Worm (Caenorhabditis elegans): ENCODE measurements around the gene try-12.

try-12 gene

ce11 chrV:7434805-7435363 lies 14.3 kb upstream of the try-12 start (continued):
- peak; percentile 9 for TF ChIP-seq ZK185.1 (tag; optimal IDR thresholded peaks at IDR 0.05; ENCODE audit: poor library complexity, severe bottlenecking)
- peak; percentile 13 for TF ChIP-seq tlf-1 (GFP tag; optimal IDR thresholded peaks at IDR 0.05)
- peak; percentile 9 for TF ChIP-seq lin-54 (GFP tag; optimal IDR thresholded peaks at IDR 0.05)
- 0 out of 2 replicates have a peak, but pooled peaks have one; percentile 30 for TF ChIP-seq K11D2.4 (GFP tag; IDR thresholded peaks at IDR 0.05)
- TF ChIP-seq F37B4.10 (GFP tag; IDR thresholded peaks at IDR 0.05) = no peak
- TF ChIP-seq nhr-80 (tag; optimal IDR thresholded peaks at IDR 0.05) = peak; percentile 45

ce11 chrV:7435376-7436204 lies 13.6 kb upstream of the try-12 start, which contains the start of the genes ddo-2 and F25E5.8:
TSS of gene ddo-2 (minus strand) at chrV:7435705.
TSS of gene F25E5.8 (plus strand) at chrV:7435930.
- TF ChIP-seq lin-26 (GFP tag; IDR thresholded peaks at IDR 0.05) = 0 out of 2 replicates have a peak, but pooled peaks have one; percentile 18
- TF ChIP-seq ztf-3 (GFP tag; optimal IDR thresholded peaks at IDR 0.05) = no peak
- no peak for TF ChIP-seq nhr-179 (tag; optimal IDR thresholded peaks at IDR 0.05)
- TF ChIP-seq mxl-1 (tag; optimal IDR thresholded peaks at IDR 0.05) = no peak
- TF ChIP-seq ama-1 (optimal IDR thresholded peaks at IDR 0.05) = peak; percentile 71
- TF ChIP-seq ama-1 (GFP tag; optimal IDR thresholded peaks at IDR 0.05) = no peak
- TF ChIP-seq nfyb-1 (GFP tag; IDR thresholded peaks at IDR 0.05) = 0 out of 2 replicates have a peak, but pooled peaks have one; percentile 15
- TF ChIP-seq lir-1 (GFP tag; conservative IDR thresholded peaks at IDR 0.05) = no peak

- TF ChIP-seq Y53G8AR.9 (GFP tag; conservative IDR thresholded peaks at IDR 0.05) (0 out of 2 replicates have a peak, but pooled peaks have one; percentile 25), ztf-18 (tag; optimal IDR thresholded peaks at IDR 0.05) (no peak)
These were observed 12.6 kb upstream of the try-12 start for ce11 chrV:7436509-7436908.

DNA sequence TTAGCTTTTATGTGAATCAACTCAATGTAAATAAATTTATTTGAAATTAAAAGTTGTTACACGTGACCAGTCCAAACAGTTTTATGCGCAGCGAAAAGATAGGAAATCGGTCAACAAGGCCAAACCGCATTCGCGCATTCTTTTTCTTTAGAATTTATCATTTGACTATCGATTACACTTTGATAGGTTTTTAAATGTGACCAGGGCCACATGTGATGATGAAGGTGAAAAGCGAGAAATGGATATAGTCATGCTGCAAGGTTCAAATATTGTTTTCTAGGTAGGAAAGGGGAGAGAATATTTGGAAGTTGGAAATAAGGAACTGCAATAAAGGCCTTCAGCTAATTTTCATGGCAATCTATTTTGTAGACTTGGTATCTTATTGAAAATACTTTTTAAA lies 12.2 kb upstream of the try-12 start:
- TF ChIP-seq die-1 (tag; optimal IDR thresholded peaks at IDR 0.05) = peak; percentile 19
- TF ChIP-seq Y53G8AR.9 (GFP tag; conservative IDR thresholded peaks at IDR 0.05) = peak; percentile 34; the same call in 1 of the 2 replicates
- TF ChIP-seq madf-3 (GFP tag; IDR thresholded peaks at IDR 0.05) = 0 out of 2 replicates have a peak, but pooled peaks have one; percentile 24
- TF ChIP-seq fkh-3 (tag; optimal IDR thresholded peaks at IDR 0.05) = peak; percentile 12
- TF ChIP-seq ZK185.1 (tag; optimal IDR thresholded peaks at IDR 0.05; ENCODE audit: poor library complexity, severe bottlenecking) = peak; percentile 65
- TF ChIP-seq dpff-1 (tag; optimal IDR thresholded peaks at IDR 0.05) = no peak
- 0 out of 2 replicates have a peak, but pooled peaks have one; percentile 21 for TF ChIP-seq cebp-1 (GFP tag; IDR thresholded peaks at IDR 0.05)
- no peak for TF ChIP-seq cebp-1 (tag; optimal IDR thresholded peaks at IDR 0.05)
- no peak for TF ChIP-seq dpl-1 (GFP tag; optimal IDR thresholded peaks at IDR 0.05)
- TF ChIP-seq somi-1 (GFP tag; optimal IDR thresholded peaks at IDR 0.05) = peak; percentile 4
- TF ChIP-seq let-607 (tag; optimal IDR thresholded peaks at IDR 0.05) = no peak
- no peak for TF ChIP-seq ccch-3 (GFP tag; optimal IDR thresholded peaks at IDR 0.05)
- no peak for TF ChIP-seq F37B4.10 (GFP tag; IDR thresholded peaks at IDR 0.05)
- peak; percentile 32 for TF ChIP-seq chd-7 (tag; optimal IDR thresholded peaks at IDR 0.05)
- no peak for TF ChIP-seq bed-1 (GFP tag; IDR thresholded peaks at IDR 0.05)
- TF ChIP-seq C17E4.6 (GFP tag; IDR thresholded peaks at IDR 0.05) = no peak
- no peak for TF ChIP-seq Y67H2A.10 (GFP tag; conservative IDR thresholded peaks at IDR 0.05)
- 0 out of 2 replicates have a peak, but pooled peaks have one; percentile 32 for TF ChIP-seq madf-6 (GFP tag; IDR thresholded peaks at IDR 0.05)
- TF ChIP-seq ztf-26 (tag; optimal IDR thresholded peaks at IDR 0.05) = no peak
- TF ChIP-seq lir-1 (GFP tag; conservative IDR thresholded peaks at IDR 0.05) = no peak
- peak; percentile 9; the same call in 1 of the 2 replicates for TF ChIP-seq lin-26 (GFP tag; IDR thresholded peaks at IDR 0.05)
- TF ChIP-seq ama-1 (optimal IDR thresholded peaks at IDR 0.05) = peak; percentile 74
- TF ChIP-seq ama-1 (GFP tag; optimal IDR thresholded peaks at IDR 0.05) = no peak
